Worm (Caenorhabditis elegans): Measurements from ENCODE around the gene ZK1127.5.

Gene ZK1127.5

ce11 chrII:7051778-7052177 lies 1.3 kb downstream of the ZK1127.5 start, which contains the start of gene ZK1127.12 (continued):
- TF ChIP-seq ztf-25 (GFP tag; IDR thresholded peaks at IDR 0.05) (no peak), zfh-2 (GFP tag; conservative IDR thresholded peaks at IDR 0.05) (no peak)

ce11 chrII:7053001-7053400 lies 2.5 kb downstream of the ZK1127.5 start, which contains the start of gene ZK1127.13:
Gene ZK1127.13 (plus strand): TSS chrII:7053301.
- TF ChIP-seq unc-130 (GFP tag; optimal IDR thresholded peaks at IDR 0.05) (no peak), B0336.3 (GFP tag; IDR thresholded peaks at IDR 0.05) (no peak), ceh-58 (GFP tag; IDR thresholded peaks at IDR 0.05) (no peak), dpl-1 (GFP tag; optimal IDR thresholded peaks at IDR 0.05) (no peak), sptf-2 (GFP tag; optimal IDR thresholded peaks at IDR 0.05) (no peak), nhr-27 (tag; optimal IDR thresholded peaks at IDR 0.05) (no peak), pbrm-1 (GFP tag; IDR thresholded peaks at IDR 0.05) (no peak), rpc-1 (optimal IDR thresholded peaks at IDR 0.05) (no peak), rpc-1 (tag; optimal IDR thresholded peaks at IDR 0.05) (no peak), tlf-1 (GFP tag; optimal IDR thresholded peaks at IDR 0.05) (no peak), F57A8.1 (GFP tag; optimal IDR thresholded peaks at IDR 0.05) (no peak)

ce11 chrII:7053649-7054048 lies 3.2 kb downstream of the ZK1127.5 start, which contains the start of gene ZK1127.4:
Gene ZK1127.4 (plus strand): TSS chrII:7053949.
- TF ChIP-seq snpc-3.4 (tag; optimal IDR thresholded peaks at IDR 0.05) (no peak), cebp-2 (GFP tag; IDR thresholded peaks at IDR 0.05) (no peak), attf-5 (GFP tag; optimal IDR thresholded peaks at IDR 0.05) (no peak)

ce11 chrII:7054987-7055386 lies 4.5 kb downstream of the ZK1127.5 start, which contains the start of gene ZK1127.3:
Gene ZK1127.3 (plus strand): TSS chrII:7055287.
- no peak for TF ChIP-seq K11D2.4 (GFP tag; IDR thresholded peaks at IDR 0.05)
- TF ChIP-seq ccch-3 (GFP tag; optimal IDR thresholded peaks at IDR 0.05): no peak
- TF ChIP-seq ekl-4 (GFP tag; IDR thresholded peaks at IDR 0.05): no peak
- TF ChIP-seq sptf-2 (GFP tag; optimal IDR thresholded peaks at IDR 0.05): no peak
- TF ChIP-seq B0261.1 (tag; optimal IDR thresholded peaks at IDR 0.05): no peak
- TF ChIP-seq attf-3 (GFP tag; conservative IDR thresholded peaks at IDR 0.05): no peak
- TF ChIP-seq Y95B8A.8 (GFP tag; IDR thresholded peaks at IDR 0.05): no peak
- TF ChIP-seq F55B11.4 (tag; optimal IDR thresholded peaks at IDR 0.05; ENCODE audit: borderline replicate concordance, insufficient read depth): no peak
- no peak for TF ChIP-seq ceh-58 (GFP tag; IDR thresholded peaks at IDR 0.05)
- TF ChIP-seq xnd-1 (tag; optimal IDR thresholded peaks at IDR 0.05): no peak
- TF ChIP-seq mes-4 (tag; optimal IDR thresholded peaks at IDR 0.05): no peak
- no peak for TF ChIP-seq repo-1 (tag; optimal IDR thresholded peaks at IDR 0.05)
- no peak for TF ChIP-seq nhr-120 (GFP tag; IDR thresholded peaks at IDR 0.05)
- no peak for TF ChIP-seq sea-2 (GFP tag; IDR thresholded peaks at IDR 0.05)
- no peak for TF ChIP-seq F52B5.7 (tag; optimal IDR thresholded peaks at IDR 0.05)

ce11 chrII:7056328-7056727 lies 5.9 kb downstream of the ZK1127.5 start:
- TF ChIP-seq C06A6.2 (GFP tag; conservative IDR thresholded peaks at IDR 0.05): no peak
- TF ChIP-seq him-1 (tag; optimal IDR thresholded peaks at IDR 0.05): peak; percentile 28
- TF ChIP-seq mcd-1 (GFP tag; IDR thresholded peaks at IDR 0.05): 0 out of 2 replicates have a peak, but pooled peaks have one; percentile 12
- TF ChIP-seq egl-44 (GFP tag; IDR thresholded peaks at IDR 0.05): 0 out of 2 replicates have a peak, but pooled peaks have one; percentile 17
- no peak for TF ChIP-seq lir-1 (GFP tag; conservative IDR thresholded peaks at IDR 0.05)
- no peak for TF ChIP-seq nfya-1 (tag; optimal IDR thresholded peaks at IDR 0.05; ENCODE audit: borderline replicate concordance, insufficient read depth)
